Fruit fly (Drosophila melanogaster) whole organism, embryonic: ENCODE results near the gene Ugt316A1.
A peak's percentile ranks its signal among the peaks of the same experiment; 100 is the strongest.

Source experiments
- ATbp ChIP-seq: fragments of 200-800 bp; sonication (Bioruptor generic); optimal IDR thresholded peaks from 2 replicates; lab custom pipeline; 2017; ENCODE audit warnings: missing biosample characterization, mild to moderate bottlenecking, missing genetic modification characterization, missing genetic modification reagents
- Awh ChIP-seq: fragments of 200-800 bp; sonication (Bioruptor generic); IDR thresholded peaks from 2 replicates; pipeline ENCODE4, ENCODE4 v1.3.6; 2022; ENCODE audit warnings: missing biosample characterization, missing genetic modification characterization
- CG10431 ChIP-seq: fragments of 200-800 bp; sonication (Bioruptor generic); optimal IDR thresholded peaks from 3 replicates; lab custom pipeline; 2018; ENCODE audit warnings: missing biosample characterization, mild to moderate bottlenecking, missing genetic modification characterization
- CG10654 ChIP-seq: fragments of 200-800 bp; sonication (Bioruptor generic); optimal IDR thresholded peaks from 2 replicates; lab custom pipeline; 2016; ENCODE audit warnings: missing biosample characterization, missing genetic modification characterization
- CG10979 ChIP-seq: fragments of 200-800 bp; sonication (Bioruptor generic); optimal IDR thresholded peaks from 2 replicates; lab custom pipeline; 2018; ENCODE audit warnings: missing biosample characterization, mild to moderate bottlenecking, missing genetic modification characterization, moderate library complexity
- CG11695 ChIP-seq: fragments of 200-800 bp; sonication (Bioruptor generic); IDR thresholded peaks from 3 replicates; pipeline ENCODE4 v1.3.6; 2022; ENCODE audit warnings: missing biosample characterization, missing genetic modification characterization
- CG11723 ChIP-seq: fragments of 200-800 bp; sonication (Bioruptor generic); optimal IDR thresholded peaks from 2 replicates; lab custom pipeline; 2017; ENCODE audit warnings: missing biosample characterization, mild to moderate bottlenecking, missing genetic modification characterization
- CG12391 ChIP-seq: fragments of 200-800 bp; sonication (Bioruptor generic); optimal IDR thresholded peaks from 3 replicates; lab custom pipeline; 2018; ENCODE audit warnings: missing biosample characterization, mild to moderate bottlenecking, missing genetic modification characterization, moderate library complexity
- CG15269 ChIP-seq: fragments of 200-800 bp; sonication (Bioruptor generic); optimal IDR thresholded peaks from 2 replicates; lab custom pipeline; 2018; ENCODE audit warnings: missing biosample characterization, mild to moderate bottlenecking, missing genetic modification characterization, moderate library complexity
- CG17328 ChIP-seq: fragments of 200-800 bp; sonication (Bioruptor generic); IDR thresholded peaks from 2 replicates; pipeline ENCODE4 v1.3.6; 2022; ENCODE audit warnings: missing biosample characterization, missing genetic modification characterization
- CG17359 ChIP-seq: fragments of 200-800 bp; sonication (Bioruptor generic); optimal IDR thresholded peaks from 3 replicates; lab custom pipeline; 2018; ENCODE audit warnings: missing biosample characterization, mild to moderate bottlenecking, missing genetic modification characterization, moderate library complexity
- CG17802 ChIP-seq: fragments of 200-800 bp; sonication (Bioruptor generic); optimal IDR thresholded peaks from 2 replicates; lab custom pipeline; 2018; ENCODE audit warnings: missing biosample characterization, mild to moderate bottlenecking, missing genetic modification characterization, moderate library complexity
- CG30431 ChIP-seq: fragments of 200-800 bp; sonication (Bioruptor generic); optimal IDR thresholded peaks from 2 replicates; lab custom pipeline; 2017; ENCODE audit warnings: missing biosample characterization, missing genetic modification characterization
- CG3726 ChIP-seq: fragments of 200-800 bp; sonication (Bioruptor generic); IDR thresholded peaks from 3 replicates; pipeline ENCODE4, ENCODE4 v1.3.6; 2022; ENCODE audit warnings: missing biosample characterization, missing genetic modification characterization
- CG42726 ChIP-seq: fragments of 200-800 bp; sonication (Bioruptor generic); IDR thresholded peaks from 2 replicates; pipeline ENCODE4 v1.3.6; 2022; ENCODE audit warnings: missing biosample characterization, missing genetic modification characterization; ENCODE audit not compliant: partially characterized antibody
- CG7357 ChIP-seq: fragments of 200-800 bp; sonication (Bioruptor generic); IDR thresholded peaks from 3 replicates; pipeline ENCODE4 v1.3.6; 2022; ENCODE audit warnings: missing biosample characterization, missing genetic modification characterization
- CG7745 ChIP-seq: fragments of 200-800 bp; sonication (Bioruptor generic); optimal IDR thresholded peaks from 2 replicates; lab custom pipeline; 2018; ENCODE audit warnings: missing biosample characterization, mild to moderate bottlenecking, missing genetic modification characterization, moderate library complexity
- CrebB ChIP-seq: fragments of 200-800 bp; sonication (Bioruptor generic); optimal IDR thresholded peaks from 3 replicates; lab custom pipeline; 2018; ENCODE audit warnings: missing biosample characterization, mild to moderate bottlenecking, missing genetic modification characterization
- Doc2 ChIP-seq: fragments of 200-800 bp; sonication (Bioruptor generic); IDR thresholded peaks from 2 replicates; pipeline ENCODE4 v1.3.6; 2022; ENCODE audit warnings: missing biosample characterization, missing genetic modification characterization
- HLH3B ChIP-seq: fragments of 200-800 bp; sonication (Bioruptor generic); IDR thresholded peaks from 2 replicates; pipeline ENCODE4 v1.3.6; 2022; ENCODE audit warnings: missing biosample characterization, missing genetic modification characterization
- HmgD ChIP-seq: fragments of 200-800 bp; sonication (Bioruptor generic); optimal IDR thresholded peaks from 3 replicates; lab custom pipeline; 2016; ENCODE audit warnings: missing biosample characterization, missing genetic modification characterization
- Hmx ChIP-seq: fragments of 200-800 bp; sonication (Bioruptor generic); optimal IDR thresholded peaks from 2 replicates; lab custom pipeline; 2016; ENCODE audit warnings: missing biosample characterization, missing genetic modification characterization
- MBD-R2 ChIP-seq: fragments of 200-800 bp; sonication (Bioruptor generic); IDR thresholded peaks from 2 replicates; pipeline ENCODE4 v1.3.6; 2022; ENCODE audit warnings: missing biosample characterization, missing genetic modification characterization
- Meics ChIP-seq: fragments of 200-800 bp; sonication (Bioruptor generic); optimal IDR thresholded peaks from 2 replicates; lab custom pipeline; 2017; ENCODE audit warnings: missing biosample characterization, mild to moderate bottlenecking, missing genetic modification characterization
- Mes4 ChIP-seq: fragments of 200-800 bp; sonication (Bioruptor generic); optimal IDR thresholded peaks from 2 replicates; lab custom pipeline; 2016; ENCODE audit warnings: missing biosample characterization, missing genetic modification characterization
- Nf-YC ChIP-seq: fragments of 200-800 bp; optimal IDR thresholded peaks from 3 replicates; lab custom pipeline; 2019; ENCODE audit warnings: missing biosample characterization, mild to moderate bottlenecking, missing genetic modification characterization, moderate library complexity
- Ravus ChIP-seq: fragments of 200-800 bp; sonication (Bioruptor generic); IDR thresholded peaks from 2 replicates; pipeline ENCODE4 v1.3.6; 2022; ENCODE audit warnings: missing biosample characterization, missing genetic modification characterization
- Tbp ChIP-seq: fragments of >200 bp; optimal IDR thresholded peaks from 2 replicates; lab custom pipeline; 2018; ENCODE audit warnings: missing biosample characterization, missing genetic modification characterization
- ac ChIP-seq: fragments of 200-800 bp; sonication (Bioruptor generic); optimal IDR thresholded peaks from 3 replicates; lab custom pipeline; 2017; ENCODE audit warnings: missing biosample characterization, mild to moderate bottlenecking, missing genetic modification characterization
- aop ChIP-seq: fragments of 200-800 bp; sonication (Bioruptor generic); IDR thresholded peaks from 2 replicates; pipeline ENCODE4 v1.3.6; 2022; ENCODE audit warnings: missing biosample characterization, missing genetic modification characterization
- ato ChIP-seq: fragments of 200-800 bp; sonication (Bioruptor generic); IDR thresholded peaks from 2 replicates; pipeline ENCODE4 v1.3.6; 2022; ENCODE audit warnings: missing biosample characterization, missing genetic modification characterization; ENCODE audit not compliant: partially characterized antibody
- bsh ChIP-seq, 2 experiments: fragments of 200-800 bp; sonication (Bioruptor generic); optimal IDR thresholded peaks; 2 replicates each; lab custom pipeline; 2017 to 2018; ENCODE audit warnings: mild to moderate bottlenecking in 2 of 2, missing biosample characterization in 2 of 2, missing genetic modification characterization in 2 of 2, moderate library complexity in 1 of 2
- cad ChIP-seq: fragments of >200 bp; optimal IDR thresholded peaks from 2 replicates; lab custom pipeline; 2017; ENCODE audit warnings: missing biosample characterization, missing genetic modification characterization
- exex ChIP-seq: fragments of 200-800 bp; sonication (Bioruptor generic); optimal IDR thresholded peaks from 4 replicates; lab custom pipeline; 2018; ENCODE audit warnings: missing biosample characterization, mild to moderate bottlenecking, missing genetic modification characterization, moderate library complexity
- gro ChIP-seq: fragments of 200-800 bp; sonication (Bioruptor generic); optimal IDR thresholded peaks from 2 replicates; lab custom pipeline; 2016; ENCODE audit warnings: missing biosample characterization, missing genetic modification characterization
- gt ChIP-seq: fragments of 200-800 bp; sonication (Bioruptor generic); IDR thresholded peaks from 2 replicates; pipeline ENCODE4 v1.3.6; 2022; ENCODE audit warnings: missing biosample characterization, missing genetic modification characterization
- jumu ChIP-seq: fragments of 200-800 bp; sonication (Bioruptor generic); optimal IDR thresholded peaks from 3 replicates; lab custom pipeline; 2016; ENCODE audit warnings: missing biosample characterization, missing genetic modification characterization
- kah ChIP-seq: fragments of 200-800 bp; sonication (Bioruptor generic); optimal IDR thresholded peaks from 2 replicates; lab custom pipeline; 2018; ENCODE audit warnings: missing biosample characterization, mild to moderate bottlenecking, missing genetic modification characterization
- ken ChIP-seq: fragments of 200-800 bp; sonication (Bioruptor generic); IDR thresholded peaks from 3 replicates; pipeline ENCODE4 v1.3.6; 2022; ENCODE audit warnings: missing biosample characterization, missing genetic modification characterization
- lilli ChIP-seq: fragments of 200-800 bp; sonication (Bioruptor generic); optimal IDR thresholded peaks from 3 replicates; lab custom pipeline; 2016; ENCODE audit warnings: missing biosample characterization, missing genetic modification characterization
- lmd ChIP-seq: fragments of 200-800 bp; sonication (Bioruptor generic); IDR thresholded peaks from 2 replicates; pipeline ENCODE4 v1.3.6; 2022; ENCODE audit warnings: missing biosample characterization, missing genetic modification characterization
- p53 ChIP-seq: fragments of 200-800 bp; sonication (Bioruptor generic); optimal IDR thresholded peaks from 2 replicates; lab custom pipeline; 2016; ENCODE audit warnings: missing biosample characterization, missing genetic modification characterization
- peb ChIP-seq: fragments of 200-800 bp; sonication (Bioruptor generic); IDR thresholded peaks from 2 replicates; pipeline ENCODE4 v1.3.6; 2022; ENCODE audit warnings: missing biosample characterization, missing genetic modification characterization
- prd ChIP-seq, 3 experiments: fragments of >200 bp in 2 of 3; fragments of 200-800 bp in 1 of 3; sonication (Bioruptor generic) in 1 of 3; optimal IDR thresholded peaks in 2 of 3; IDR thresholded peaks in 1 of 3; 2 replicates in 2 of 3; 3 replicates in 1 of 3; pipeline versions ENCODE4 v1.3.6 to Lab custom; 2017 to 2022; ENCODE audit warnings: missing biosample characterization in 1 of 3, missing genetic modification characterization in 1 of 3
- scrt ChIP-seq: fragments of 200-800 bp; sonication (Bioruptor generic); optimal IDR thresholded peaks from 2 replicates; lab custom pipeline; 2018; ENCODE audit warnings: missing biosample characterization, mild to moderate bottlenecking, missing genetic modification characterization, moderate library complexity
- tap ChIP-seq: fragments of 200-800 bp; optimal IDR thresholded peaks from 3 replicates; lab custom pipeline; 2019; ENCODE audit warnings: missing biosample characterization, mild to moderate bottlenecking, missing genetic modification characterization, moderate library complexity
- tin ChIP-seq: fragments of 200-800 bp; sonication (Bioruptor generic); optimal IDR thresholded peaks from 3 replicates; lab custom pipeline; 2016; ENCODE audit warnings: missing biosample characterization, missing genetic modification characterization
- tx ChIP-seq: fragments of 200-800 bp; sonication (Bioruptor generic); optimal IDR thresholded peaks from 2 replicates; lab custom pipeline; 2016; ENCODE audit warnings: missing biosample characterization, missing genetic modification characterization
- wor ChIP-seq: fragments of 200-800 bp; sonication (Bioruptor generic); IDR thresholded peaks from 2 replicates; pipeline ENCODE4 v1.3.6; 2022; ENCODE audit warnings: missing biosample characterization, missing genetic modification characterization

Gene Ugt316A1

DNA sequence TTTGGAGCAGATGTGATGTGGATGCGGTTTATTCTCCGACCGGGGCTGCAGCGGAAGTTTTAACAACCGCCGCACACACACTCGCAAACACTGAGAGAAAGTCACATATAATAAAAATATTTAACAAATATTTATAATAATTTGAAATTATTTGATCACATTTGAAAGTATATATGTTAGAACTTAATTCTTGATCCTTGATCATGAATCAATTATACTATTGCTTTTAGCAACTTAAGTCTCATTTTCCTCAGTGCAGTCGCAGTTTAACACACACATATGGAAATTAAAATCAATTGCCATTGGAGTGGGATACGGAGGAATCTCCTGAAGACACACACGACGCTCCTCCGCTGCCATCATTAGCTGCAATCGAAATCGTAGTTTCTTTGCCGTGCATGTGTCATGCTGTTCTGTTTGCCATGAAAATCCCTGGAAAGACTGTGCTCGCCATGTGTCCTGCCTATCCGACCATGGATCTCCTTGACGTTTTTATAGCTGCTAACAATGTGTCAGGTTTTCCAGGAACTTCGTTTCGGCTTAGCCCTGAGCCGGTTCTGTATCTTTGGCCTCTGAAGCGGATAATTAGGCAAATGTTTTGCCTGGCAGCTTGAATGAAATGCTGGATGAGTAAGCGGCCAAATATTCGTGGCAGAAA, 29.3 kb downstream of the Ugt316A1 start (continued):
- TF ChIP-seq HLH3B (peak; percentile 64; the same call in 1 of the 2 replicates), Ravus (GFP tag; lab: Robert Waterston, UW) (no peak), scrt (peak; percentile 6), Nf-YC (no peak), CG10979 (tag; lab: Kevin White, UChicago) (peak; percentile 92), ato (GFP tag; lab: Robert Waterston, UW) (no peak), CG11695 (GFP tag; lab: Robert Waterston, UW) (0 out of 3 replicates have a peak, but pooled peaks have one; percentile 37), cad (GFP tag; lab: Kevin White, UChicago) (peak; percentile 84), CG12391 (tag; lab: Kevin White, UChicago) (peak; percentile 89), bsh (GFP tag; optimal IDR thresholded peaks at IDR 0.05; lab: Kevin White, UChicago) (peak; percentile 63 to 91), HmgD (GFP tag; lab: Kevin White, UChicago) (no peak), kah (GFP tag; lab: Kevin White, UChicago) (peak; percentile 32), ac (peak; percentile 84), CrebB (tag; lab: Kevin White, UChicago) (peak; percentile 10), Doc2 (no peak), peb (0 out of 2 replicates have a peak, but pooled peaks have one; percentile 45), aop (GFP tag; lab: Robert Waterston, UW) (no peak), CG3726 (GFP tag; lab: Robert Waterston, UW) (peak; percentile 44; the same call in 1 of the 3 replicates), gt (no peak; the same call in 1 of the 2 replicates), CG15269 (tag; lab: Kevin White, UChicago) (peak; percentile 43), CG30431 (GFP tag; lab: Kevin White, UChicago) (peak; percentile 66), CG17328 (GFP tag; lab: Robert Waterston, UW) (peak; percentile 87), Mes4 (GFP tag; lab: Kevin White, UChicago) (no peak), tap (peak; percentile 57), Tbp (GFP tag; lab: Kevin White, UChicago) (no peak), prd (optimal IDR thresholded peaks at IDR 0.05; lab: Kevin White, UChicago) (no peak), prd (GFP tag; IDR thresholded peaks at IDR 0.05; lab: Robert Waterston, UW) (peak; percentile 91), ATbp (peak; percentile 53), exex (no peak), CG17802 (peak; percentile 37), tx (no peak), lmd (peak; percentile 60), p53 (GFP tag; lab: Kevin White, UChicago) (no peak), MBD-R2 (no peak), CG10654 (GFP tag; lab: Kevin White, UChicago) (peak; percentile 49), ken (GFP tag; lab: Robert Waterston, UW) (peak; percentile 58; the same call in 1 of the 3 replicates), CG7745 (peak; percentile 43), wor (GFP tag; lab: Robert Waterston, UW) (peak; percentile 37; the same call in 1 of the 2 replicates), jumu (GFP tag; lab: Kevin White, UChicago) (no peak), CG10431 (GFP tag; lab: Kevin White, UChicago) (peak; percentile 34), Meics (GFP tag; lab: Kevin White, UChicago) (no peak), CG42726 (GFP tag; lab: Robert Waterston, UW) (no peak), Awh (GFP tag; lab: Robert Waterston, UW) (peak; percentile 48; the same call in 1 of the 2 replicates), CG17359 (peak; percentile 76), lilli (GFP tag; lab: Kevin White, UChicago) (peak; percentile 9), CG11723 (peak; percentile 49), tin (GFP tag; lab: Kevin White, UChicago) (peak; percentile 69), gro (no peak), CG7357 (peak; percentile 44; the same call in 1 of the 3 replicates), Hmx (GFP tag; lab: Kevin White, UChicago) (no peak)
